Fruit fly (Drosophila melanogaster) whole organism, pupa: ENCODE results near the gene Acp36DE.

Source experiments
- CG10348 ChIP-seq: fragments of 200-800 bp; sonication (Bioruptor generic); IDR thresholded peaks from 2 replicates; pipeline ENCODE4 v1.3.6; 2022; ENCODE audit warnings: missing biosample characterization, missing genetic modification characterization
- CG12605 ChIP-seq: fragments of 200-800 bp; sonication (Bioruptor generic); IDR thresholded peaks from 2 replicates; pipeline ENCODE4 v1.3.6; 2022; ENCODE audit warnings: missing biosample characterization, missing genetic modification characterization
- CG13204 ChIP-seq: fragments of 200-800 bp; sonication (Bioruptor generic); optimal IDR thresholded peaks from 2 replicates; lab custom pipeline; 2018; ENCODE audit warnings: missing biosample characterization, mild to moderate bottlenecking, missing genetic modification characterization, moderate library complexity
- CG14655 ChIP-seq: fragments of 200-800 bp; sonication (Bioruptor generic); optimal IDR thresholded peaks from 3 replicates; lab custom pipeline; 2017; ENCODE audit warnings: mild to moderate bottlenecking, missing biosample characterization, missing genetic modification reagents, missing genetic modification characterization
- CG15710 ChIP-seq: fragments of 200-800 bp; sonication (Bioruptor generic); optimal IDR thresholded peaks from 2 replicates; lab custom pipeline; 2018; ENCODE audit warnings: missing biosample characterization, mild to moderate bottlenecking, missing genetic modification characterization, moderate library complexity
- CG17806 ChIP-seq: fragments of 200-800 bp; sonication (Bioruptor generic); optimal IDR thresholded peaks from 2 replicates; lab custom pipeline; 2018; ENCODE audit warnings: missing biosample characterization, mild to moderate bottlenecking, missing genetic modification characterization, moderate library complexity
- CG32121 ChIP-seq: fragments of 200-800 bp; sonication (Bioruptor generic); IDR thresholded peaks from 2 replicates; pipeline ENCODE4 v1.3.6; 2022; ENCODE audit warnings: missing biosample characterization, missing genetic modification characterization
- CG34367 ChIP-seq: fragments of 200-800 bp; sonication (Bioruptor generic); optimal IDR thresholded peaks from 2 replicates; lab custom pipeline; 2018; ENCODE audit warnings: missing biosample characterization, mild to moderate bottlenecking, missing genetic modification characterization
- CG4496 ChIP-seq: fragments of 200-800 bp; sonication (Bioruptor generic); IDR thresholded peaks from 3 replicates; pipeline ENCODE4 v1.3.6; 2022; ENCODE audit warnings: missing biosample characterization, missing genetic modification characterization
- CG8159 ChIP-seq: fragments of 200-800 bp; sonication (Bioruptor generic); optimal IDR thresholded peaks from 3 replicates; lab custom pipeline; 2018; ENCODE audit warnings: missing biosample characterization, mild to moderate bottlenecking, missing genetic modification characterization, moderate library complexity
- CG8301 ChIP-seq: fragments of 200-800 bp; sonication (Bioruptor generic); optimal IDR thresholded peaks from 2 replicates; lab custom pipeline; 2018; ENCODE audit warnings: missing biosample characterization, mild to moderate bottlenecking, missing genetic modification characterization
- CG9948 ChIP-seq: fragments of 200-800 bp; sonication (Bioruptor generic); optimal IDR thresholded peaks from 2 replicates; lab custom pipeline; 2018; ENCODE audit warnings: missing biosample characterization, mild to moderate bottlenecking, missing genetic modification characterization, moderate library complexity
- D1 ChIP-seq: fragments of 200-800 bp; sonication (Bioruptor generic); optimal IDR thresholded peaks from 2 replicates; lab custom pipeline; 2018; ENCODE audit warnings: missing biosample characterization, mild to moderate bottlenecking, missing genetic modification characterization, moderate library complexity
- EcR ChIP-seq: fragments of 200-800 bp; sonication (Bioruptor generic); optimal IDR thresholded peaks from 3 replicates; lab custom pipeline; 2019; ENCODE audit warnings: missing biosample characterization, missing genetic modification characterization, mild to moderate bottlenecking, moderate library complexity, missing genetic modification reagents
- Ets98B ChIP-seq: fragments of 200-800 bp; sonication (Bioruptor generic); IDR thresholded peaks from 2 replicates; pipeline ENCODE4 v1.3.6; 2022; ENCODE audit warnings: missing biosample characterization, missing genetic modification characterization
- Pif1A ChIP-seq: fragments of 200-800 bp; sonication (Bioruptor generic); optimal IDR thresholded peaks from 3 replicates; lab custom pipeline; 2016; ENCODE audit warnings: missing biosample characterization, missing genetic modification characterization
- Pif1B ChIP-seq: fragments of 200-800 bp; sonication (Bioruptor generic); optimal IDR thresholded peaks from 3 replicates; lab custom pipeline; 2016; ENCODE audit warnings: missing biosample characterization, missing genetic modification characterization
- Snoo ChIP-seq: fragments of 200-800 bp; sonication (Bioruptor generic); optimal IDR thresholded peaks from 3 replicates; lab custom pipeline; 2017; ENCODE audit warnings: missing biosample characterization, mild to moderate bottlenecking, missing genetic modification characterization, inconsistent platforms
- fd96Ca ChIP-seq: fragments of 200-800 bp; sonication (Bioruptor generic); IDR thresholded peaks from 3 replicates; pipeline ENCODE4 v1.3.6; 2022; ENCODE audit warnings: missing biosample characterization, missing genetic modification characterization
- gl ChIP-seq: fragments of 200-800 bp; sonication (Bioruptor generic); optimal IDR thresholded peaks from 2 replicates; lab custom pipeline; 2018; ENCODE audit warnings: missing biosample characterization, mild to moderate bottlenecking, missing genetic modification characterization
- rn ChIP-seq: fragments of 200-800 bp; sonication (Bioruptor generic); IDR thresholded peaks from 2 replicates; pipeline ENCODE4 v1.3.6; 2022; ENCODE audit warnings: missing biosample characterization, missing genetic modification characterization

The Acp36DE gene

dm6 chr2L:18311564-18312279 lies 47.1 kb downstream of the Acp36DE start:
- TF ChIP-seq EcR (GFP tag; lab: Kevin White, UChicago) (peak; percentile 36), Pif1A (GFP tag; lab: Kevin White, UChicago) (no peak), gl (peak; percentile 9)

dm6 chr2L:18310489-18310888 lies 48.3 kb downstream of the Acp36DE start:
- TF ChIP-seq CG8159 (tag; lab: Kevin White, UChicago) = peak; percentile 86
- TF ChIP-seq Pif1A (GFP tag; lab: Kevin White, UChicago) = peak; percentile 74
- TF ChIP-seq CG32121 (GFP tag; lab: Robert Waterston, UW) = peak; percentile 77
- TF ChIP-seq Snoo (tag; lab: Kevin White, UChicago) = peak; percentile 72
- TF ChIP-seq CG17806 = peak; percentile 85
- TF ChIP-seq CG4496 (GFP tag; lab: Robert Waterston, UW) = peak; percentile 85
- no peak for TF ChIP-seq CG10348 (GFP tag; lab: Robert Waterston, UW)
- TF ChIP-seq Ets98B (GFP tag; lab: Robert Waterston, UW) = peak; percentile 77
- TF ChIP-seq CG34367 (tag; lab: Kevin White, UChicago) = peak; percentile 75
- peak; percentile 84 for TF ChIP-seq CG8301 (tag; lab: Kevin White, UChicago)
- TF ChIP-seq fd96Ca (GFP tag; lab: Robert Waterston, UW) = peak; percentile 78
- peak; percentile 83 for TF ChIP-seq CG15710 (tag; lab: Kevin White, UChicago)
- TF ChIP-seq CG14655 (GFP tag; lab: Kevin White, UChicago) = peak; percentile 90
- TF ChIP-seq CG12605 (GFP tag; lab: Robert Waterston, UW) = peak; percentile 76; the same call in 1 of the 2 replicates
- peak; percentile 74 for TF ChIP-seq Pif1B (GFP tag; lab: Kevin White, UChicago)
- peak; percentile 42; the same call in 1 of the 2 replicates for TF ChIP-seq rn (GFP tag; lab: Robert Waterston, UW)
- peak; percentile 88 for TF ChIP-seq CG9948 (tag; lab: Kevin White, UChicago)
- TF ChIP-seq D1 (tag; lab: Kevin White, UChicago) = peak; percentile 62
- no peak for TF ChIP-seq EcR (GFP tag; lab: Kevin White, UChicago)
- TF ChIP-seq gl = peak; percentile 59
- TF ChIP-seq CG13204 = peak; percentile 48

- TF ChIP-seq EcR (GFP tag; lab: Kevin White, UChicago) (no peak), Pif1A (GFP tag; lab: Kevin White, UChicago) (no peak), Ets98B (GFP tag; lab: Robert Waterston, UW) (no peak), CG15710 (tag; lab: Kevin White, UChicago) (no peak), fd96Ca (GFP tag; lab: Robert Waterston, UW) (no peak), CG9948 (tag; lab: Kevin White, UChicago) (no peak), CG10348 (GFP tag; lab: Robert Waterston, UW) (no peak), CG17806 (no peak), CG12605 (GFP tag; lab: Robert Waterston, UW) (no peak), CG4496 (GFP tag; lab: Robert Waterston, UW) (no peak), CG32121 (GFP tag; lab: Robert Waterston, UW) (no peak), CG8159 (tag; lab: Kevin White, UChicago) (no peak), Snoo (tag; lab: Kevin White, UChicago) (no peak), gl (no peak), D1 (tag; lab: Kevin White, UChicago) (no peak), CG34367 (tag; lab: Kevin White, UChicago) (no peak)
Measured at dm6 chr2L:18309346-18309745, 49.5 kb downstream of the Acp36DE start, which contains the start of gene CG43354. TSS of gene CG43354 (minus strand) at chr2L:18309446.

DNA sequence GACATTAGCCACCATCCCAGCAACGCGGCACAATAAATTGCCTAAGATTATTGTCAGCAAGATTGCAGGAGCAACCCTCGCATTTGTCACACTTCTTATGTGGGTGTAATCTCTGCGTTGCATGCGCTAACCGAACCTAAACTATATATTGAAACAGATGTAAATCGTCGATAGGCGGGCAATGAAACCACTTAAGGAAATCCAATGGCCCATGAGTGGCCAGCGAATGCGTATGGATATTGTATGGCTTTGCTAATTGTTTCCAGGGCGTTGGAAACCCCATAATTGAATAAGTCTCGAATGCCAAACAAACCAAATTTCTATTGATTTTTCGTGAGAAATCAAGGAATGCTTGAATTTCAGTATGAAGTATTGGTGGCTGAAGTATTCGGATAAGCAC lies 50.2 kb downstream of the Acp36DE start:
- TF ChIP-seq Pif1B (GFP tag; lab: Kevin White, UChicago) = no peak
- no peak for TF ChIP-seq gl
- no peak for TF ChIP-seq CG13204
- TF ChIP-seq, all 21 proteins: peak for 0

DNA sequence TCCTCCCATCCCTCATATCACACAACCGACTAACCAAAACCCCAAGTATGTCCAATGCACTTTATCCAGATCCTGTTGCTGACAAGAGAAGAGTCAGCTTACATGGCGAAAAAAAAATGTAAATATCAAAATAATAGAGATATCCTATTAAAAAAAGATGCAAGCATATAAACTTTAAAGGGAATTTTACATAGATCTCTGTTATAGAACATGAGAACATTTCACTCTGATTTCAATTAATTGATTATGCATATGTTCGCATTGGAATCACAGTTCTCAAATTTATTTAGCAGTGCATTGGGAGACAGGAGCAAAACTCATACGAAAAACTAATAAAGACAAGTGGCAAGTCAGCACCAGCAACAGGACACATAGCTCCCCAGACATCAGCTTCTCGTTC lies 51.0 kb downstream of the Acp36DE start:
- TF ChIP-seq gl = no peak
- TF ChIP-seq Pif1A (GFP tag; lab: Kevin White, UChicago) = no peak
- TF ChIP-seq CG34367 (tag; lab: Kevin White, UChicago) = no peak
- no peak for TF ChIP-seq CG17806
- no peak for TF ChIP-seq CG32121 (GFP tag; lab: Robert Waterston, UW)
- no peak for TF ChIP-seq CG12605 (GFP tag; lab: Robert Waterston, UW)
- TF ChIP-seq CG13204 = no peak
- TF ChIP-seq CG4496 (GFP tag; lab: Robert Waterston, UW) = no peak
- no peak for TF ChIP-seq Snoo (tag; lab: Kevin White, UChicago)
- TF ChIP-seq CG9948 (tag; lab: Kevin White, UChicago) = no peak
- no peak for TF ChIP-seq EcR (GFP tag; lab: Kevin White, UChicago)
- no peak for TF ChIP-seq D1 (tag; lab: Kevin White, UChicago)
- no peak for TF ChIP-seq Ets98B (GFP tag; lab: Robert Waterston, UW)
- TF ChIP-seq Pif1B (GFP tag; lab: Kevin White, UChicago) = no peak
- TF ChIP-seq CG8159 (tag; lab: Kevin White, UChicago) = no peak
- no peak for TF ChIP-seq fd96Ca (GFP tag; lab: Robert Waterston, UW)
- TF ChIP-seq CG14655 (GFP tag; lab: Kevin White, UChicago) = no peak
- TF ChIP-seq rn (GFP tag; lab: Robert Waterston, UW) = no peak
- no peak for TF ChIP-seq CG10348 (GFP tag; lab: Robert Waterston, UW)
